Worm (Caenorhabditis elegans) whole organism, young adult: ENCODE data around the gene C16C8.10.
"Not testable (repeated sequence)": the region's sequence is repeated elsewhere in the genome, so short reads cannot be mapped to it uniquely, and the experiment has no call there.

ENCODE experiments used
- B0336.3 ChIP-seq: fragments of 200-800 bp; sonication (Bioruptor generic); IDR thresholded peaks from 2 replicates; pipeline ENCODE4 v1.3.6; 2022; ENCODE audit warnings: missing genetic modification characterization, missing compliant biosample characterization
- C17E4.6 ChIP-seq: fragments of 200-800 bp; sonication (Bioruptor generic); IDR thresholded peaks from 2 replicates; pipeline ENCODE4 v1.3.6; 2022; ENCODE audit warnings: missing genetic modification reagents, missing genetic modification characterization, missing compliant biosample characterization
- F10E7.11 ChIP-seq: sonication (generic microtip); optimal IDR thresholded peaks from 2 replicates; lab custom pipeline; 2017; ENCODE audit warnings: mild to moderate bottlenecking, missing genetic modification characterization, moderate library complexity, missing compliant biosample characterization
- F22D6.2 ChIP-seq: sonication (generic microtip); optimal IDR thresholded peaks from 2 replicates; lab custom pipeline; 2016; ENCODE audit warnings: mild to moderate bottlenecking, missing genetic modification characterization, missing compliant biosample characterization
- F37B4.10 ChIP-seq: fragments of 200-800 bp; sonication (Bioruptor generic); IDR thresholded peaks from 2 replicates; pipeline ENCODE4 v1.3.6; 2022; ENCODE audit warnings: missing genetic modification characterization, missing compliant biosample characterization
- F57A8.1 ChIP-seq: fragments of 200-800 bp; sonication (Bioruptor generic); optimal IDR thresholded peaks from 2 replicates; lab custom pipeline; 2018; ENCODE audit warnings: mild to moderate bottlenecking, missing genetic modification characterization, moderate library complexity, missing compliant biosample characterization
- T07F8.4 ChIP-seq: sonication (generic microtip); optimal IDR thresholded peaks from 2 replicates; lab custom pipeline; 2016; ENCODE audit warnings: mild to moderate bottlenecking, missing genetic modification characterization, moderate library complexity, missing compliant biosample characterization
- Y67H2A.10 ChIP-seq: fragments of 200-800 bp; sonication (Bioruptor generic); conservative IDR thresholded peaks from 2 replicates; pipeline ENCODE4 v1.3.6; 2022; ENCODE audit warnings: missing genetic modification reagents, missing genetic modification characterization, missing compliant biosample characterization
- ZK185.1 ChIP-seq: sonication (generic microtip); optimal IDR thresholded peaks from 2 replicates; lab custom pipeline; 2016; ENCODE audit warnings: mild to moderate bottlenecking, missing genetic modification characterization, missing compliant biosample characterization; ENCODE audit not compliant: poor library complexity, severe bottlenecking
- aptf-2 ChIP-seq: fragments of 200-800 bp; sonication (Bioruptor generic); conservative IDR thresholded peaks from 2 replicates; pipeline ENCODE4 v1.3.6; 2022; ENCODE audit warnings: missing genetic modification reagents, missing genetic modification characterization, missing compliant biosample characterization
- attf-6 ChIP-seq: fragments of 200-800 bp; sonication (Bioruptor generic); IDR thresholded peaks from 2 replicates; pipeline ENCODE4 v1.3.6; 2022; ENCODE audit warnings: missing genetic modification reagents, missing genetic modification characterization, missing compliant biosample characterization
- cebp-1 ChIP-seq, 2 experiments: fragments of 200-800 bp in 1 of 2; sonication (Bioruptor generic) in 1 of 2; sonication (generic microtip) in 1 of 2; IDR thresholded peaks in 1 of 2; optimal IDR thresholded peaks in 1 of 2; 2 replicates each; pipeline versions ENCODE4 v1.3.6 to Lab custom; 2017 to 2022; ENCODE audit warnings: missing compliant biosample characterization in 2 of 2, missing genetic modification characterization in 2 of 2, mild to moderate bottlenecking in 1 of 2, missing genetic modification reagents in 1 of 2, moderate library complexity in 1 of 2
- ceh-27 ChIP-seq: fragments of 200-800 bp; sonication (Bioruptor generic); optimal IDR thresholded peaks from 2 replicates; lab custom pipeline; 2018; ENCODE audit warnings: mild to moderate bottlenecking, missing genetic modification characterization, moderate library complexity, missing compliant biosample characterization
- chd-7 ChIP-seq: sonication (generic microtip); optimal IDR thresholded peaks from 2 replicates; lab custom pipeline; 2016; ENCODE audit warnings: mild to moderate bottlenecking, missing genetic modification characterization, moderate library complexity, missing compliant biosample characterization
- dpl-1 ChIP-seq: fragments of 150-350 bp; optimal IDR thresholded peaks from 2 replicates; lab custom pipeline; 2014; ENCODE audit warnings: missing biosample characterization, missing genetic modification reagents, missing genetic modification characterization
- efl-1 ChIP-seq: fragments of 150-350 bp; optimal IDR thresholded peaks from 2 replicates; lab custom pipeline; 2014; ENCODE audit warnings: missing biosample characterization, missing genetic modification reagents, missing genetic modification characterization
- egl-44 ChIP-seq: fragments of 200-800 bp; sonication (Bioruptor generic); IDR thresholded peaks from 2 replicates; pipeline ENCODE4 v1.3.6; 2022; ENCODE audit warnings: missing genetic modification reagents, missing genetic modification characterization, missing compliant biosample characterization
- egrh-3 ChIP-seq: fragments of 200-800 bp; sonication (Bioruptor generic); IDR thresholded peaks from 2 replicates; pipeline ENCODE4 v1.3.6; 2022; ENCODE audit warnings: missing genetic modification reagents, missing genetic modification characterization, missing compliant biosample characterization
- ekl-4 ChIP-seq: fragments of 200-800 bp; sonication (Bioruptor generic); IDR thresholded peaks from 2 replicates; pipeline ENCODE4 v1.3.6; 2022; ENCODE audit warnings: missing genetic modification reagents, missing genetic modification characterization, missing compliant biosample characterization
- hlh-26 ChIP-seq: fragments of 200-800 bp; sonication (Bioruptor generic); conservative IDR thresholded peaks from 2 replicates; pipeline ENCODE4 v1.3.6; 2022; ENCODE audit warnings: missing genetic modification reagents, missing genetic modification characterization, missing compliant biosample characterization
- let-526 ChIP-seq: fragments of 200-800 bp; sonication (Bioruptor generic); IDR thresholded peaks from 2 replicates; pipeline ENCODE4 v1.3.6; 2022; ENCODE audit warnings: missing genetic modification reagents, missing genetic modification characterization, missing compliant biosample characterization
- let-607 ChIP-seq, 2 experiments: fragments of 200-800 bp in 1 of 2; sonication (Bioruptor generic) in 1 of 2; sonication (generic microtip) in 1 of 2; optimal IDR thresholded peaks; 2 replicates each; lab custom pipeline; 2016 to 2018; ENCODE audit warnings: mild to moderate bottlenecking in 2 of 2, missing compliant biosample characterization in 2 of 2, missing genetic modification characterization in 2 of 2, moderate library complexity in 2 of 2, missing genotype in 1 of 2
- lin-54 ChIP-seq: fragments of 200-800 bp; sonication (Bioruptor generic); optimal IDR thresholded peaks from 2 replicates; lab custom pipeline; 2018; ENCODE audit warnings: mild to moderate bottlenecking, missing genetic modification characterization, missing compliant biosample characterization
- lir-1 ChIP-seq: fragments of 200-800 bp; sonication (Bioruptor generic); conservative IDR thresholded peaks from 2 replicates; pipeline ENCODE4 v1.3.6; 2022; ENCODE audit warnings: missing genetic modification reagents, missing genetic modification characterization, missing compliant biosample characterization
- lsl-1 ChIP-seq: fragments of 200-800 bp; sonication (Bioruptor generic); optimal IDR thresholded peaks from 2 replicates; lab custom pipeline; 2018; ENCODE audit warnings: mild to moderate bottlenecking, missing genetic modification characterization, moderate library complexity, missing compliant biosample characterization
- madf-10 ChIP-seq: sonication (generic microtip); optimal IDR thresholded peaks from 2 replicates; lab custom pipeline; 2016; ENCODE audit warnings: mild to moderate bottlenecking, missing genetic modification characterization, missing compliant biosample characterization
- madf-3 ChIP-seq: fragments of 200-800 bp; sonication (Bioruptor generic); IDR thresholded peaks from 2 replicates; pipeline ENCODE4 v1.3.6; 2022; ENCODE audit warnings: missing genetic modification reagents, missing genetic modification characterization, missing compliant biosample characterization
- mcd-1 ChIP-seq: fragments of 200-800 bp; sonication (Bioruptor generic); IDR thresholded peaks from 2 replicates; pipeline ENCODE4 v1.3.6; 2022; ENCODE audit warnings: missing genetic modification reagents, missing genetic modification characterization, missing compliant biosample characterization
- mel-28 ChIP-seq: sonication (generic microtip); optimal IDR thresholded peaks from 2 replicates; lab custom pipeline; 2016; ENCODE audit warnings: borderline replicate concordance, mild to moderate bottlenecking, missing genetic modification characterization, missing compliant biosample characterization
- nfya-2 ChIP-seq: fragments of 200-800 bp; sonication (Bioruptor generic); IDR thresholded peaks from 2 replicates; pipeline ENCODE4 v1.3.6; 2022; ENCODE audit warnings: missing genetic modification reagents, missing genetic modification characterization, missing compliant biosample characterization
- nhr-179 ChIP-seq: sonication (generic microtip); optimal IDR thresholded peaks from 2 replicates; lab custom pipeline; 2016; ENCODE audit warnings: mild to moderate bottlenecking, missing genetic modification characterization, missing compliant biosample characterization
- nhr-27 ChIP-seq: fragments of 200-800 bp; sonication (Bioruptor generic); optimal IDR thresholded peaks from 2 replicates; lab custom pipeline; 2018; ENCODE audit warnings: mild to moderate bottlenecking, missing genetic modification characterization, moderate library complexity, missing compliant biosample characterization
- rec-8 ChIP-seq, 2 experiments: sonication (generic microtip); optimal IDR thresholded peaks; 2 replicates each; lab custom pipeline; 2016; ENCODE audit warnings: mild to moderate bottlenecking in 2 of 2, missing genetic modification characterization in 2 of 2, missing genetic modification reagents in 2 of 2, missing genotype in 2 of 2, missing biosample characterization in 1 of 2, missing compliant biosample characterization in 1 of 2, moderate library complexity in 1 of 2
- sea-2 ChIP-seq: fragments of 200-800 bp; sonication (Bioruptor generic); IDR thresholded peaks from 2 replicates; pipeline ENCODE4 v1.3.6; 2022; ENCODE audit warnings: missing genetic modification characterization, missing compliant biosample characterization
- snpc-1.1 ChIP-seq: sonication (generic microtip); optimal IDR thresholded peaks from 2 replicates; lab custom pipeline; 2017; ENCODE audit warnings: missing genetic modification characterization, mild to moderate bottlenecking, missing compliant biosample characterization, antibody characterized with exemption, moderate library complexity, missing genotype, missing genetic modification reagents; ENCODE audit not compliant: insufficient read depth
- sptf-2 ChIP-seq: fragments of 200-800 bp; sonication (Bioruptor generic); optimal IDR thresholded peaks from 2 replicates; lab custom pipeline; 2018; ENCODE audit warnings: mild to moderate bottlenecking, missing genetic modification characterization, missing compliant biosample characterization
- tbx-9 ChIP-seq: sonication (generic microtip); optimal IDR thresholded peaks from 2 replicates; lab custom pipeline; 2016; ENCODE audit warnings: borderline replicate concordance, missing genetic modification characterization, inconsistent platforms, missing compliant biosample characterization
- ztf-22 ChIP-seq: fragments of 200-800 bp; sonication (Bioruptor generic); optimal IDR thresholded peaks from 2 replicates; lab custom pipeline; 2018; ENCODE audit warnings: mild to moderate bottlenecking, missing genetic modification characterization, moderate library complexity, missing compliant biosample characterization

C16C8.10 gene

ce11 chrII:3464580-3464979 lies at the start of gene C16C8.10:
TSS of gene C16C8.10 (minus strand) at chrII:3464680.
- TF ChIP-seq dpl-1; tbx-9 (tag; lab: Kevin White, UChicago); F22D6.2 (tag; lab: Kevin White, UChicago): not testable (repeated sequence)

- TF ChIP-seq B0336.3 (GFP tag; lab: Robert Waterston, UW) (no peak), C17E4.6 (no peak), mel-28 (tag; lab: Kevin White, UChicago) (no peak), F10E7.11 (tag; lab: Kevin White, UChicago) (no peak), efl-1 (GFP tag; lab: Kevin White, UChicago) (no peak), mcd-1 (no peak), ekl-4 (no peak), F22D6.2 (tag; lab: Kevin White, UChicago) (no peak), F37B4.10 (GFP tag; lab: Robert Waterston, UW) (no peak), madf-3 (GFP tag; lab: Robert Waterston, UW) (no peak), T07F8.4 (tag; lab: Kevin White, UChicago) (no peak), snpc-1.1 (no peak), hlh-26 (GFP tag; lab: Robert Waterston, UW) (no peak), egrh-3 (no peak), lsl-1 (GFP tag; lab: Kevin White, UChicago) (no peak), ceh-27 (no peak), chd-7 (tag; lab: Kevin White, UChicago) (no peak), nhr-27 (tag; lab: Kevin White, UChicago) (no peak), ZK185.1 (tag; lab: Kevin White, UChicago) (no peak)
Measured at ce11 chrII:3512240-3512639, 47.8 kb upstream of the C16C8.10 start, which contains the start of gene Y49F6B.19. TSS of gene Y49F6B.19 (minus strand) at chrII:3512340.

ce11 chrII:3504717-3505116 lies 40.2 kb upstream of the C16C8.10 start, which contains the start of gene cyh-1:
TSS of gene cyh-1 (plus strand) at chrII:3505017.
- TF ChIP-seq chd-7 (tag; lab: Kevin White, UChicago) (no peak), hlh-26 (GFP tag; lab: Robert Waterston, UW) (no peak), aptf-2 (GFP tag; lab: Robert Waterston, UW) (no peak), attf-6 (GFP tag; lab: Robert Waterston, UW) (no peak), F37B4.10 (GFP tag; lab: Robert Waterston, UW) (no peak), B0336.3 (GFP tag; lab: Robert Waterston, UW) (no peak), sea-2 (GFP tag; lab: Robert Waterston, UW) (no peak), sptf-2 (GFP tag; lab: Kevin White, UChicago) (no peak), nhr-179 (tag; lab: Kevin White, UChicago) (no peak), ZK185.1 (tag; lab: Kevin White, UChicago) (no peak)
- TF ChIP-seq, all 124 proteins: peak for 0

- peak; percentile 27 for TF ChIP-seq efl-1 (GFP tag; lab: Kevin White, UChicago)
- TF ChIP-seq ztf-22 (GFP tag; lab: Kevin White, UChicago): no peak
- peak; percentile 98 for TF ChIP-seq mcd-1
- TF ChIP-seq rec-8 (tag; optimal IDR thresholded peaks at IDR 0.05; lab: Kevin White, UChicago): peak; percentile 37 to 49
- TF ChIP-seq F22D6.2 (tag; lab: Kevin White, UChicago): peak; percentile 26
- TF ChIP-seq lin-54 (GFP tag; lab: Kevin White, UChicago): peak; percentile 62
- 0 out of 2 replicates have a peak, but pooled peaks have one; percentile 22 for TF ChIP-seq aptf-2 (GFP tag; lab: Robert Waterston, UW)
- TF ChIP-seq let-526 (GFP tag; lab: Robert Waterston, UW): 0 out of 2 replicates have a peak, but pooled peaks have one; percentile 8
- TF ChIP-seq nfya-2 (GFP tag; lab: Robert Waterston, UW): no peak
- no peak for TF ChIP-seq cebp-1 (GFP tag; IDR thresholded peaks at IDR 0.05; lab: Robert Waterston, UW)
- peak; percentile 53 for TF ChIP-seq cebp-1 (tag; optimal IDR thresholded peaks at IDR 0.05; lab: Kevin White, UChicago)
- no peak for TF ChIP-seq chd-7 (tag; lab: Kevin White, UChicago)
- TF ChIP-seq lir-1: peak; percentile 68; the same call in 1 of the 2 replicates
- TF ChIP-seq Y67H2A.10 (GFP tag; lab: Robert Waterston, UW): 0 out of 2 replicates have a peak, but pooled peaks have one; percentile 50
- TF ChIP-seq madf-10: peak; percentile 42
- no peak for TF ChIP-seq egl-44
- TF ChIP-seq let-607 (tag; optimal IDR thresholded peaks at IDR 0.05; lab: Kevin White, UChicago): peak in 1 of 2 experiments; percentile 52
- TF ChIP-seq F57A8.1 (GFP tag; lab: Kevin White, UChicago): no peak
Measured at ce11 chrII:3502520-3503323, 38.2 kb upstream of the C16C8.10 start, which contains the start of the genes col-71 and Y49F6B.2. TSS of gene col-71 (minus strand) at chrII:3502570. TSS of gene Y49F6B.2 (plus strand) at chrII:3502968.
